Fruit fly (Drosophila melanogaster) whole organism, pupa: ENCODE measurements around the gene Trs33.

Experiments
- CG10348 ChIP-seq: fragments of 200-800 bp; sonication (Bioruptor generic); IDR thresholded peaks from 2 replicates; pipeline ENCODE4 v1.3.6; 2022; ENCODE audit warnings: missing biosample characterization, missing genetic modification characterization
- CG12605 ChIP-seq: fragments of 200-800 bp; sonication (Bioruptor generic); IDR thresholded peaks from 2 replicates; pipeline ENCODE4 v1.3.6; 2022; ENCODE audit warnings: missing biosample characterization, missing genetic modification characterization
- CG13204 ChIP-seq: fragments of 200-800 bp; sonication (Bioruptor generic); optimal IDR thresholded peaks from 2 replicates; lab custom pipeline; 2018; ENCODE audit warnings: missing biosample characterization, mild to moderate bottlenecking, missing genetic modification characterization, moderate library complexity
- CG14655 ChIP-seq: fragments of 200-800 bp; sonication (Bioruptor generic); optimal IDR thresholded peaks from 3 replicates; lab custom pipeline; 2017; ENCODE audit warnings: mild to moderate bottlenecking, missing biosample characterization, missing genetic modification reagents, missing genetic modification characterization
- CG15710 ChIP-seq: fragments of 200-800 bp; sonication (Bioruptor generic); optimal IDR thresholded peaks from 2 replicates; lab custom pipeline; 2018; ENCODE audit warnings: missing biosample characterization, mild to moderate bottlenecking, missing genetic modification characterization, moderate library complexity
- CG17806 ChIP-seq: fragments of 200-800 bp; sonication (Bioruptor generic); optimal IDR thresholded peaks from 2 replicates; lab custom pipeline; 2018; ENCODE audit warnings: missing biosample characterization, mild to moderate bottlenecking, missing genetic modification characterization, moderate library complexity
- CG32121 ChIP-seq: fragments of 200-800 bp; sonication (Bioruptor generic); IDR thresholded peaks from 2 replicates; pipeline ENCODE4 v1.3.6; 2022; ENCODE audit warnings: missing biosample characterization, missing genetic modification characterization
- CG34367 ChIP-seq: fragments of 200-800 bp; sonication (Bioruptor generic); optimal IDR thresholded peaks from 2 replicates; lab custom pipeline; 2018; ENCODE audit warnings: missing biosample characterization, mild to moderate bottlenecking, missing genetic modification characterization
- CG4496 ChIP-seq: fragments of 200-800 bp; sonication (Bioruptor generic); IDR thresholded peaks from 3 replicates; pipeline ENCODE4 v1.3.6; 2022; ENCODE audit warnings: missing biosample characterization, missing genetic modification characterization
- CG8159 ChIP-seq: fragments of 200-800 bp; sonication (Bioruptor generic); optimal IDR thresholded peaks from 3 replicates; lab custom pipeline; 2018; ENCODE audit warnings: missing biosample characterization, mild to moderate bottlenecking, missing genetic modification characterization, moderate library complexity
- CG8301 ChIP-seq: fragments of 200-800 bp; sonication (Bioruptor generic); optimal IDR thresholded peaks from 2 replicates; lab custom pipeline; 2018; ENCODE audit warnings: missing biosample characterization, mild to moderate bottlenecking, missing genetic modification characterization
- CG9948 ChIP-seq: fragments of 200-800 bp; sonication (Bioruptor generic); optimal IDR thresholded peaks from 2 replicates; lab custom pipeline; 2018; ENCODE audit warnings: missing biosample characterization, mild to moderate bottlenecking, missing genetic modification characterization, moderate library complexity
- D1 ChIP-seq: fragments of 200-800 bp; sonication (Bioruptor generic); optimal IDR thresholded peaks from 2 replicates; lab custom pipeline; 2018; ENCODE audit warnings: missing biosample characterization, mild to moderate bottlenecking, missing genetic modification characterization, moderate library complexity
- EcR ChIP-seq: fragments of 200-800 bp; sonication (Bioruptor generic); optimal IDR thresholded peaks from 3 replicates; lab custom pipeline; 2019; ENCODE audit warnings: missing biosample characterization, missing genetic modification characterization, mild to moderate bottlenecking, moderate library complexity, missing genetic modification reagents
- Ets98B ChIP-seq: fragments of 200-800 bp; sonication (Bioruptor generic); IDR thresholded peaks from 2 replicates; pipeline ENCODE4 v1.3.6; 2022; ENCODE audit warnings: missing biosample characterization, missing genetic modification characterization
- Pif1A ChIP-seq: fragments of 200-800 bp; sonication (Bioruptor generic); optimal IDR thresholded peaks from 3 replicates; lab custom pipeline; 2016; ENCODE audit warnings: missing biosample characterization, missing genetic modification characterization
- Pif1B ChIP-seq: fragments of 200-800 bp; sonication (Bioruptor generic); optimal IDR thresholded peaks from 3 replicates; lab custom pipeline; 2016; ENCODE audit warnings: missing biosample characterization, missing genetic modification characterization
- Snoo ChIP-seq: fragments of 200-800 bp; sonication (Bioruptor generic); optimal IDR thresholded peaks from 3 replicates; lab custom pipeline; 2017; ENCODE audit warnings: missing biosample characterization, mild to moderate bottlenecking, missing genetic modification characterization, inconsistent platforms
- fd96Ca ChIP-seq: fragments of 200-800 bp; sonication (Bioruptor generic); IDR thresholded peaks from 3 replicates; pipeline ENCODE4 v1.3.6; 2022; ENCODE audit warnings: missing biosample characterization, missing genetic modification characterization
- gl ChIP-seq: fragments of 200-800 bp; sonication (Bioruptor generic); optimal IDR thresholded peaks from 2 replicates; lab custom pipeline; 2018; ENCODE audit warnings: missing biosample characterization, mild to moderate bottlenecking, missing genetic modification characterization
- rn ChIP-seq: fragments of 200-800 bp; sonication (Bioruptor generic); IDR thresholded peaks from 2 replicates; pipeline ENCODE4 v1.3.6; 2022; ENCODE audit warnings: missing biosample characterization, missing genetic modification characterization

Gene Trs33

DNA sequence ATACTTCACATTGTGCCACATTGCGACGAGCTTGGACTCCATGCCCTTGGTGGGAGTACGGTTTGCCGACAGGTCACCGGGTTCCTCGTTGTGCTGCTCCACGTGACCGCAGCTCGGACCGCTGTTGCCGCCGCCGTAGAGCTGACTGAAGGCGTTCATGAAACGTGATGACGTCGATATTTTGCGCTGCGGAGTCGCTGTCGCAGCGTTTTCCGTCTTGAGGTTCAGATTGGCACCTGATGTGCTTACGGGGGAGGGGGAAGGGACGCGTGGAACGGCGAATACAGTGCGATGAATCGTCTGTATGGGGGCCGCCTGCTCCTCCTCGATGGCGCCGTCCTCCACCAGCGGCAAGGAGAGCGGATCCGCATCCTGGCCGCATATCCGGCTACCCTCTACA lies 5.4 kb upstream of the Trs33 start:
- TF ChIP-seq CG13204 (GFP tag; lab: Kevin White, UChicago): no peak
- TF ChIP-seq fd96Ca (GFP tag; lab: Robert Waterston, UW): no peak
- no peak for TF ChIP-seq CG10348 (GFP tag; lab: Robert Waterston, UW)
- no peak for TF ChIP-seq Pif1B (GFP tag; lab: Kevin White, UChicago)
- no peak for TF ChIP-seq CG34367 (tag; lab: Kevin White, UChicago)
- no peak for TF ChIP-seq CG15710 (tag; lab: Kevin White, UChicago)
- no peak for TF ChIP-seq Snoo (tag; lab: Kevin White, UChicago)
- TF ChIP-seq CG12605 (GFP tag; lab: Robert Waterston, UW): no peak
- TF ChIP-seq D1 (tag; lab: Kevin White, UChicago): no peak
- TF ChIP-seq CG14655 (GFP tag; lab: Kevin White, UChicago): no peak
- TF ChIP-seq CG8301 (tag; lab: Kevin White, UChicago): no peak
- no peak for TF ChIP-seq gl (tag; lab: Kevin White, UChicago)
- TF ChIP-seq, all 21 proteins: peak for 0

dm6 chr3R:15354019-15354418 lies 3.2 kb upstream of the Trs33 start:
- TF ChIP-seq Pif1B (GFP tag; lab: Kevin White, UChicago) (no peak), rn (GFP tag; lab: Robert Waterston, UW) (no peak), CG32121 (GFP tag; lab: Robert Waterston, UW) (no peak), CG15710 (tag; lab: Kevin White, UChicago) (no peak), CG34367 (tag; lab: Kevin White, UChicago) (no peak), CG4496 (no peak), Pif1A (no peak), CG10348 (GFP tag; lab: Robert Waterston, UW) (no peak), CG13204 (GFP tag; lab: Kevin White, UChicago) (no peak), CG14655 (GFP tag; lab: Kevin White, UChicago) (no peak), CG8159 (no peak), EcR (GFP tag; lab: Kevin White, UChicago) (no peak), CG8301 (tag; lab: Kevin White, UChicago) (no peak), CG17806 (no peak), Ets98B (GFP tag; lab: Robert Waterston, UW) (no peak), CG9948 (no peak), fd96Ca (GFP tag; lab: Robert Waterston, UW) (no peak), gl (tag; lab: Kevin White, UChicago) (no peak)

- TF ChIP-seq gl (tag; lab: Kevin White, UChicago) (no peak), Snoo (tag; lab: Kevin White, UChicago) (peak; percentile 44), Pif1A (no peak), CG14655 (GFP tag; lab: Kevin White, UChicago) (no peak), CG10348 (GFP tag; lab: Robert Waterston, UW) (no peak), CG4496 (peak; percentile 63; the same call in 2 of the 3 replicates), Ets98B (GFP tag; lab: Robert Waterston, UW) (peak; percentile 18; the same call in 1 of the 2 replicates), CG8159 (no peak), D1 (tag; lab: Kevin White, UChicago) (no peak), EcR (GFP tag; lab: Kevin White, UChicago) (no peak), CG32121 (GFP tag; lab: Robert Waterston, UW) (peak; percentile 49; the same call in 1 of the 2 replicates), CG12605 (GFP tag; lab: Robert Waterston, UW) (no peak), CG9948 (peak; percentile 17), CG15710 (tag; lab: Kevin White, UChicago) (peak; percentile 49), CG17806 (peak; percentile 39), fd96Ca (GFP tag; lab: Robert Waterston, UW) (peak; percentile 31; the same call in 1 of the 3 replicates), CG13204 (GFP tag; lab: Kevin White, UChicago) (no peak), rn (GFP tag; lab: Robert Waterston, UW) (no peak), CG34367 (tag; lab: Kevin White, UChicago) (peak; percentile 4)
These were observed 3.0 kb downstream of the Trs33 start, which contains the start of the genes CG42726 and CG42727 for dm6 chr3R:15347822-15348221. TSS of gene CG42726 (plus strand) at chr3R:15348048. TSS of gene CG42727 (plus strand) at chr3R:15348048.

DNA sequence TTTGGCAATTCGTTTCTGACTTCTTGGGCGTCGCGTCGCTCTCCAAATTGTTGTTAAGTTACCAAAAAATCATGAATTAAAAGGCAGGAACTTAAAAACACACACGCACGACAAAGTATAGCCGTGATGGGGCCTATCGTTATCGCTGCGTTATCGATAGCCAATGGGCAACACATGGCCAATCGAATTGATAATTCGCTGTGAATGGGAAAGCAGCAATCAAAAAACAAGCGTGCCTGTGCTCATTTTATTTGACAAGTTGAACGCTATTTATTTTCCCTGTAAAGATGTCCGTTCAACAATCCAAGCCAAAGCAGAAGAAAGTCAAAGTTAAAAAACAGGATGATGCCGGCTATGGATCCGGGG lies 4.8 kb downstream of the Trs33 start, which contains the start of the genes Surf4 and CG31301:
Gene Surf4, minus strand, starts transcription at position 159 of the 366 bp plus-strand sequence.
Gene CG31301, plus strand, starts transcription at position 188 of the 366 bp plus-strand sequence.
- TF ChIP-seq CG12605 (GFP tag; lab: Robert Waterston, UW) (no peak), CG13204 (GFP tag; lab: Kevin White, UChicago) (no peak), CG8301 (tag; lab: Kevin White, UChicago) (no peak), CG15710 (tag; lab: Kevin White, UChicago) (no peak), Pif1B (GFP tag; lab: Kevin White, UChicago) (no peak), rn (GFP tag; lab: Robert Waterston, UW) (no peak), CG32121 (GFP tag; lab: Robert Waterston, UW) (no peak), gl (tag; lab: Kevin White, UChicago) (no peak), EcR (GFP tag; lab: Kevin White, UChicago) (no peak), CG9948 (no peak), CG14655 (GFP tag; lab: Kevin White, UChicago) (no peak), D1 (tag; lab: Kevin White, UChicago) (no peak)

- no peak for TF ChIP-seq rn (GFP tag; lab: Robert Waterston, UW)
- TF ChIP-seq CG8301 (tag; lab: Kevin White, UChicago): peak; percentile 10
These were observed 5.4 kb downstream of the Trs33 start for dm6 chr3R:15345198-15346017.
